In the genomic region with DNA sequence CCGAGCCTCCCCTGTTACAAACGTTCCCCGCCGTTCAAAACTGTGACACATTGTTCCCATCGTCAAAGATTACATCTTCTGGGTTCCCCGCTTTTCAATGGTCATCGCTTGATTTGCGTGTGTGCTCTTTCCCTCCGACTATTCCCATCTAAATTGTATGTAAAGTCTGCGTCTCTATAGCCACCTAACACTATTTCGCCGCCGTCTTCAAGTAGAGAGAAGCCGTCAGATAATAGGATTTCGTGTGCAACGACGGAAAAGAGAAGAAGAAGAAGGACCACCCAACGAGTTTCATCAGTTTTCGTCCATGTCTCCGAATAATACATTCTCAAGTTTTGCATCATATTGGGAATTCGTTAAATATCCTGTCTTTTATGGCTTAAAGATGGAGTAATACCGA, we compare ENCODE assay signal across 7 worm cellular contexts.
TF ChIP-seq lines count a peak whose summit lies in the region.

No protein-coding gene starts in this region.

TF ChIP-seq in whole organism, L1 larva, 84 proteins besides CTCF, POLR2A, EP300 and RAD21 (continues in another document):
- TF ChIP-seq nhr-71 (tag; optimal IDR thresholded peaks at IDR 0.05; lab: Kevin White, UChicago), result peak; percentile 30
- peak; percentile 3 for TF ChIP-seq snu-23 (GFP tag; optimal IDR thresholded peaks at IDR 0.05; lab: Kevin White, UChicago)
- peak; percentile 18 to 23 for TF ChIP-seq efl-1 (optimal IDR thresholded peaks at IDR 0.05; lab: Kevin White, UChicago)
- no peak for TF ChIP-seq efl-1 (GFP tag; optimal IDR thresholded peaks at IDR 0.05 in 1 of 2; lab: Kevin White, UChicago)
- peak; percentile 26 for TF ChIP-seq tbx-2 (tag; optimal IDR thresholded peaks at IDR 0.05; lab: Kevin White, UChicago)
- TF ChIP-seq xbp-1 (tag; optimal IDR thresholded peaks at IDR 0.05; lab: Kevin White, UChicago), result peak; percentile 16
- TF ChIP-seq ceh-8 (GFP tag; optimal IDR thresholded peaks at IDR 0.05; lab: Kevin White, UChicago), result peak; percentile 6
- no peak for TF ChIP-seq hpl-2 (GFP tag; optimal IDR thresholded peaks at IDR 0.05; lab: Kevin White, UChicago)
- peak; percentile 80 for TF ChIP-seq fkh-10 (GFP tag; optimal IDR thresholded peaks at IDR 0.05; lab: Kevin White, UChicago)
- TF ChIP-seq unc-86 (tag; optimal IDR thresholded peaks at IDR 0.05; lab: Kevin White, UChicago), result peak; percentile 16
- peak; percentile 32 for TF ChIP-seq nhr-47 (tag; optimal IDR thresholded peaks at IDR 0.05; lab: Kevin White, UChicago)
- TF ChIP-seq hlh-4 (tag; optimal IDR thresholded peaks at IDR 0.05; lab: Kevin White, UChicago), result no peak

TF ChIP-seq in whole organism, L2 larva, 48 proteins besides CTCF, POLR2A, EP300 and RAD21:
- TF ChIP-seq nhr-129 (tag; optimal IDR thresholded peaks at IDR 0.05; lab: Kevin White, UChicago), result peak; percentile 44
- peak; percentile 37 for TF ChIP-seq C34F6.9 (tag; optimal IDR thresholded peaks at IDR 0.05; lab: Kevin White, UChicago)
- peak; percentile 42 for TF ChIP-seq unc-55 (GFP tag; optimal IDR thresholded peaks at IDR 0.05; lab: Kevin White, UChicago)
- TF ChIP-seq peb-1 (tag; optimal IDR thresholded peaks at IDR 0.05; lab: Kevin White, UChicago), result no peak
- TF ChIP-seq lsy-2 (tag; optimal IDR thresholded peaks at IDR 0.05; lab: Kevin White, UChicago), result peak in 1 of 2 experiments; percentile 24
- peak; percentile 60 for TF ChIP-seq F13H6.1 (tag; optimal IDR thresholded peaks at IDR 0.05; lab: Kevin White, UChicago)
- TF ChIP-seq mab-5 (tag; optimal IDR thresholded peaks at IDR 0.05; lab: Kevin White, UChicago), result no peak

TF ChIP-seq in whole organism, L3 larva, 47 proteins besides CTCF, POLR2A, EP300 and RAD21 (continues in another document):
- no peak for TF ChIP-seq R02D3.7 (tag; optimal IDR thresholded peaks at IDR 0.05; lab: Kevin White, UChicago)
- TF ChIP-seq mml-1 (tag; optimal IDR thresholded peaks at IDR 0.05; lab: Kevin White, UChicago), result no peak
- no peak for TF ChIP-seq ceh-82 (tag; optimal IDR thresholded peaks at IDR 0.05; lab: Kevin White, UChicago)
- no peak for TF ChIP-seq lin-15B (tag; optimal IDR thresholded peaks at IDR 0.05; lab: Kevin White, UChicago)
- TF ChIP-seq mdl-1 (tag; optimal IDR thresholded peaks at IDR 0.05; lab: Kevin White, UChicago), result no peak
- TF ChIP-seq nhr-77 (tag; optimal IDR thresholded peaks at IDR 0.05; lab: Kevin White, UChicago), result no peak
- no peak for TF ChIP-seq elt-1 (tag; optimal IDR thresholded peaks at IDR 0.05; lab: Kevin White, UChicago)
- TF ChIP-seq egl-27 (tag; optimal IDR thresholded peaks at IDR 0.05; lab: Kevin White, UChicago), result no peak
- peak; percentile 21 for TF ChIP-seq lin-39 (tag; optimal IDR thresholded peaks at IDR 0.05; lab: Kevin White, UChicago)
- TF ChIP-seq fkh-10 (GFP tag; optimal IDR thresholded peaks at IDR 0.05; lab: Kevin White, UChicago), result peak; percentile 91
- no peak for TF ChIP-seq sea-2 (GFP tag; optimal IDR thresholded peaks at IDR 0.05; lab: Kevin White, UChicago)
- no peak for TF ChIP-seq zag-1 (tag; optimal IDR thresholded peaks at IDR 0.05; lab: Kevin White, UChicago)
- no peak for TF ChIP-seq snpc-4 (tag; optimal IDR thresholded peaks at IDR 0.05; lab: Kevin White, UChicago)
- TF ChIP-seq nhr-67 (tag; optimal IDR thresholded peaks at IDR 0.05; lab: Kevin White, UChicago), result no peak
- TF ChIP-seq nhr-28 (tag; optimal IDR thresholded peaks at IDR 0.05; lab: Kevin White, UChicago), result no peak

TF ChIP-seq in whole organism, L4 larva, 104 proteins besides CTCF, POLR2A, EP300 and RAD21:
- TF ChIP-seq hmg-1.1 (GFP tag; IDR thresholded peaks at IDR 0.05; lab: Robert Waterston, UW) (peak; percentile 45; the same call in 1 of the 2 replicates), lsy-2 (tag; optimal IDR thresholded peaks at IDR 0.05; lab: Kevin White, UChicago) (peak in 1 of 2 experiments; percentile 12), unc-130 (GFP tag; optimal IDR thresholded peaks at IDR 0.05; lab: Kevin White, UChicago) (no peak), nhr-237 (tag; optimal IDR thresholded peaks at IDR 0.05; lab: Kevin White, UChicago) (no peak), fkh-10 (GFP tag; optimal IDR thresholded peaks at IDR 0.05; lab: Kevin White, UChicago) (peak; percentile 92), ces-1 (GFP tag; optimal IDR thresholded peaks at IDR 0.05; lab: Kevin White, UChicago) (peak; percentile 73)

TF ChIP-seq in whole organism, late embryonic, 69 proteins besides CTCF, POLR2A, EP300 and RAD21:
- TF ChIP-seq pax-1 (tag; optimal IDR thresholded peaks at IDR 0.05; lab: Kevin White, UChicago) (no peak), ceh-19 (GFP tag; optimal IDR thresholded peaks at IDR 0.05; lab: Kevin White, UChicago) (no peak), unc-86 (tag; optimal IDR thresholded peaks at IDR 0.05; lab: Kevin White, UChicago) (peak; percentile 11), pha-4 (tag; optimal IDR thresholded peaks at IDR 0.05; lab: Kevin White, UChicago) (no peak), unc-42 (tag; optimal IDR thresholded peaks at IDR 0.05; lab: Kevin White, UChicago) (peak; percentile 99), ceh-31 (tag; optimal IDR thresholded peaks at IDR 0.05; lab: Kevin White, UChicago) (peak; percentile 75), ceh-30 (tag; optimal IDR thresholded peaks at IDR 0.05; lab: Kevin White, UChicago) (no peak), ceh-6 (GFP tag; optimal IDR thresholded peaks at IDR 0.05; lab: Kevin White, UChicago) (no peak), ceh-34 (tag; optimal IDR thresholded peaks at IDR 0.05; lab: Kevin White, UChicago) (no peak), C38D4.7 (GFP tag; optimal IDR thresholded peaks at IDR 0.05; lab: Kevin White, UChicago) (no peak), ceh-48 (tag; optimal IDR thresholded peaks at IDR 0.05; lab: Kevin White, UChicago) (peak; percentile 16), hlh-8 (tag; optimal IDR thresholded peaks at IDR 0.05; lab: Kevin White, UChicago) (no peak), lin-11 (tag; optimal IDR thresholded peaks at IDR 0.05; lab: Kevin White, UChicago) (no peak), nfya-1 (tag; optimal IDR thresholded peaks at IDR 0.05; lab: Kevin White, UChicago) (peak; percentile 50), T23F11.4 (GFP tag; optimal IDR thresholded peaks at IDR 0.05; lab: Kevin White, UChicago) (no peak), tbx-2 (tag; optimal IDR thresholded peaks at IDR 0.05; lab: Kevin White, UChicago) (no peak), rnt-1 (tag; optimal IDR thresholded peaks at IDR 0.05; lab: Kevin White, UChicago) (no peak)

TF ChIP-seq in whole organism, mixed stage, embryonic, 35 proteins besides CTCF, POLR2A, EP300 and RAD21:
- TF ChIP-seq zip-8 (tag; optimal IDR thresholded peaks at IDR 0.05; lab: Kevin White, UChicago) (no peak), unc-39 (tag; optimal IDR thresholded peaks at IDR 0.05; lab: Kevin White, UChicago) (no peak), ces-1 (GFP tag; optimal IDR thresholded peaks at IDR 0.05; lab: Kevin White, UChicago) (peak; percentile 100), nhr-237 (tag; optimal IDR thresholded peaks at IDR 0.05; lab: Kevin White, UChicago) (no peak), mep-1 (tag; optimal IDR thresholded peaks at IDR 0.05; lab: Kevin White, UChicago) (peak; percentile 40), mls-2 (tag; optimal IDR thresholded peaks at IDR 0.05; lab: Kevin White, UChicago) (peak; percentile 37)

TF ChIP-seq in whole organism, young adult, 124 proteins besides CTCF, POLR2A, EP300 and RAD21:
- TF ChIP-seq K12H6.12 (tag; optimal IDR thresholded peaks at IDR 0.05; lab: Kevin White, UChicago) (no peak), hmg-1.2 (GFP tag; IDR thresholded peaks at IDR 0.05; lab: Robert Waterston, UW) (peak; percentile 74; the same call in 1 of the 2 replicates)
